Worm (Caenorhabditis elegans): ENCODE results near the gene F53C3.7.

F53C3.7 gene

DNA sequence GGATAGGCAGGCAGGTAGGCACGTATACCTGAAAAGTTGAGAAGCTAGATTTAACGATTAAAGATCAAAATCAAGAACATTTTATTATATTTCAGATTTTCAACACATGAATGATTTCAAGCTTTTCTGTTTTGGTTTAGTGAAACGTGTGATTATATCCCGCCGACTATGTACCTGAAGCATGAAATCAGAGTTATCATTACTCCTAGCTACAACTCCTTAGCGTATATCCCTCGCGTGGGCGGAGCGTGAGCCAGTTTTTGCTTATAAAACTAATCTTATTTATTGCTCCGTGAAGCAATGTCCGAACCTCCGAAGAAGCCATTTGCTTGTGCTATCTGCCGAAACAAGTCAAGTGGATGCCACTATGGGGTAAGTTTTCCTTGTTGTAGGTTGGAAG, 14.9 kb upstream of the F53C3.7 start, which contains the start of gene nhr-166:
nhr-166 (plus strand) TSS at position 301 of the 400 bp plus-strand sequence.
- no peak for TF ChIP-seq hsf-1 (GFP tag; IDR thresholded peaks at IDR 0.05)
- TF ChIP-seq cebp-2 (GFP tag; IDR thresholded peaks at IDR 0.05) = no peak
- no peak for TF ChIP-seq madf-10 (tag; optimal IDR thresholded peaks at IDR 0.05)
- no peak for TF ChIP-seq xnd-1 (tag; optimal IDR thresholded peaks at IDR 0.05)
- no peak for TF ChIP-seq ztf-6 (GFP tag; IDR thresholded peaks at IDR 0.05)
- no peak for TF ChIP-seq gei-17 (GFP tag; optimal IDR thresholded peaks at IDR 0.05)
- TF ChIP-seq B0261.1 (tag; optimal IDR thresholded peaks at IDR 0.05) = no peak
- no peak for TF ChIP-seq Y79H2A.3 (GFP tag; conservative IDR thresholded peaks at IDR 0.05)
- no peak for TF ChIP-seq F55B11.4 (tag; optimal IDR thresholded peaks at IDR 0.05; ENCODE audit: borderline replicate concordance, insufficient read depth)
- TF ChIP-seq T07F8.4 (tag; optimal IDR thresholded peaks at IDR 0.05) = no peak
- no peak for TF ChIP-seq Y53F4B.3 (GFP tag; IDR thresholded peaks at IDR 0.05)
- no peak for TF ChIP-seq madf-3 (GFP tag; IDR thresholded peaks at IDR 0.05)
- TF ChIP-seq chd-7 (tag; optimal IDR thresholded peaks at IDR 0.05) = no peak
- no peak for TF ChIP-seq F10E7.11 (tag; optimal IDR thresholded peaks at IDR 0.05)

ce11 chrII:3891124-3891523, 3.7 kb upstream of the F53C3.7 start, which contains the start of gene F53C3.8:
Gene F53C3.8 (plus strand): TSS chrII:3891424.
- TF ChIP-seq B0336.3 (GFP tag; IDR thresholded peaks at IDR 0.05) = no peak
- TF ChIP-seq rec-8 (tag; optimal IDR thresholded peaks at IDR 0.05) = no peak
- no peak for TF ChIP-seq mcd-1 (GFP tag; IDR thresholded peaks at IDR 0.05)
- TF ChIP-seq gei-17 (GFP tag; optimal IDR thresholded peaks at IDR 0.05) = no peak
- TF ChIP-seq rpc-1 (optimal IDR thresholded peaks at IDR 0.05) = no peak
- no peak for TF ChIP-seq rpc-1 (tag; optimal IDR thresholded peaks at IDR 0.05)
- TF ChIP-seq F57A8.1 (GFP tag; optimal IDR thresholded peaks at IDR 0.05) = no peak
- TF ChIP-seq bed-1 (GFP tag; IDR thresholded peaks at IDR 0.05) = no peak
- TF ChIP-seq ekl-4 (GFP tag; IDR thresholded peaks at IDR 0.05) = no peak
- TF ChIP-seq hrde-1 (tag; optimal IDR thresholded peaks at IDR 0.05; ENCODE audit: borderline replicate concordance) = no peak
- no peak for TF ChIP-seq mes-4 (tag; optimal IDR thresholded peaks at IDR 0.05)
- TF ChIP-seq lsl-1 (GFP tag; optimal IDR thresholded peaks at IDR 0.05) = no peak
- no peak for TF ChIP-seq B0261.1 (tag; optimal IDR thresholded peaks at IDR 0.05)

ce11 chrII:3893911-3894310, 944 bp upstream of the F53C3.7 start:
- no peak for TF ChIP-seq nfyb-1 (GFP tag; IDR thresholded peaks at IDR 0.05)
- TF ChIP-seq aptf-2 (GFP tag; conservative IDR thresholded peaks at IDR 0.05) = no peak
- no peak for TF ChIP-seq F57A8.1 (GFP tag; optimal IDR thresholded peaks at IDR 0.05)
- TF ChIP-seq ztf-3 (GFP tag; optimal IDR thresholded peaks at IDR 0.05) = no peak
- TF ChIP-seq mcd-1 (GFP tag; IDR thresholded peaks at IDR 0.05) = no peak
- no peak for TF ChIP-seq lsl-1 (GFP tag; optimal IDR thresholded peaks at IDR 0.05)

DNA sequence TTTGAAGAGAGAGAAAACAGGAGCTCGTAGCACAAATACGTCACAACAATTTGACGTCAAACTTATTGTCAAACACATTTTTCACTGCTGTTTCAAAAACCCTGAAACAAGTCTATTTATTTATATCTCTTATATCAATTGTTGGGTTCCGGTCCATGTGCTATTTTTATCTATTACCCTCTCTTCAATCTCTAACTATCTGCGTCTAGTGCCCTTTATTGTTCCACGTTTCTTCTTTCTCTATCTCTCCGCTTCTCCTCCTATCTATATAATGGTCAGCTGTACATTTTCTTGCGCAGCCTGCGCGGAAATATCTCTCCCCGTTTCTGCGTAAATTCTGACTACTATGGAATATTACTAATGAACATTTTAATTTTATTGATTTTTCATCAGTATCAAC, 2.1 kb downstream of the F53C3.7 start:
- TF ChIP-seq Y56A3A.18 (GFP tag; IDR thresholded peaks at IDR 0.05) (no peak), hmg-1.2 (GFP tag; IDR thresholded peaks at IDR 0.05) (peak; percentile 88), nfya-2 (GFP tag; IDR thresholded peaks at IDR 0.05) (no peak), lir-1 (GFP tag; conservative IDR thresholded peaks at IDR 0.05) (no peak), lin-54 (GFP tag; optimal IDR thresholded peaks at IDR 0.05) (no peak), K12H6.12 (tag; optimal IDR thresholded peaks at IDR 0.05) (no peak), B0261.1 (tag; optimal IDR thresholded peaks at IDR 0.05) (no peak)
